Fruit fly (Drosophila melanogaster) Kc167 (cell line): ENCODE measurements around the gene Eig71Eb.

Source experiments
- insv ChIP-seq: fragments of >200 bp; optimal IDR thresholded peaks from 3 replicates; lab custom pipeline; 2018; ENCODE audit warnings: missing external identifiers
- ttk ChIP-seq: sonication (Bioruptor generic); optimal IDR thresholded peaks from 2 replicates; lab custom pipeline; 2017; ENCODE audit warnings: missing external identifiers

- no peak for TF ChIP-seq insv (lab: Kevin White, UChicago)
- no peak for TF ChIP-seq ttk (lab: Kevin White, UChicago)
Measured at dm6 chr3L:15616490-15616889, 33.2 kb upstream of the Eig71Eb start.
